Worm (Caenorhabditis elegans) whole organism, L1 larva: ENCODE results near the gene clec-128.

Source experiments
- F16B12.6 ChIP-seq: fragments of 150-350 bp; optimal IDR thresholded peaks from 2 replicates; lab custom pipeline; 2014; ENCODE audit warnings: missing biosample characterization, missing genetic modification characterization
- alr-1 ChIP-seq: fragments of 200-800 bp; sonication (Bioruptor generic); optimal IDR thresholded peaks from 2 replicates; lab custom pipeline; 2018; ENCODE audit warnings: borderline replicate concordance, mild to moderate bottlenecking, missing genetic modification characterization, missing compliant biosample characterization
- aly-2 ChIP-seq: fragments of 150-350 bp; optimal IDR thresholded peaks from 2 replicates; lab custom pipeline; 2014; ENCODE audit warnings: missing biosample characterization, missing genetic modification characterization
- blmp-1 ChIP-seq: fragments of 150-350 bp; optimal IDR thresholded peaks from 2 replicates; lab custom pipeline; 2014; ENCODE audit warnings: missing biosample characterization, missing genetic modification characterization
- ceh-63 ChIP-seq: fragments of 200-800 bp; sonication (Bioruptor generic); optimal IDR thresholded peaks from 2 replicates; lab custom pipeline; 2018; ENCODE audit warnings: mild to moderate bottlenecking, missing genetic modification characterization, missing compliant biosample characterization
- ceh-8 ChIP-seq: fragments of 200-800 bp; sonication (Bioruptor generic); optimal IDR thresholded peaks from 2 replicates; lab custom pipeline; 2018; ENCODE audit warnings: mild to moderate bottlenecking, missing genetic modification characterization, moderate library complexity, missing compliant biosample characterization
- ceh-82 ChIP-seq, 3 experiments: fragments of 150-350 bp in 1 of 3; sonication (generic microtip) in 2 of 3; optimal IDR thresholded peaks; 2 replicates each; lab custom pipeline; 2014 to 2017; ENCODE audit warnings: missing biosample characterization in 3 of 3, missing genetic modification characterization in 3 of 3
- ceh-88 ChIP-seq: fragments of 200-800 bp; sonication (Bioruptor generic); IDR thresholded peaks from 2 replicates; pipeline ENCODE4 v1.3.6; 2022; ENCODE audit warnings: missing genetic modification characterization, missing compliant biosample characterization
- dpl-1 ChIP-seq, 3 experiments: fragments of 150-350 bp in 2 of 3; sonication (generic microtip) in 1 of 3; optimal IDR thresholded peaks; 2 replicates each; lab custom pipeline; 2014 to 2017; ENCODE audit warnings: missing biosample characterization in 3 of 3, missing genetic modification characterization in 3 of 3, missing genetic modification reagents in 3 of 3
- dsc-1 ChIP-seq: sonication (generic microtip); optimal IDR thresholded peaks from 2 replicates; lab custom pipeline; 2016; ENCODE audit warnings: mild to moderate bottlenecking, missing genetic modification characterization, missing compliant biosample characterization
- efl-1 ChIP-seq, 4 experiments: fragments of 150-350 bp; optimal IDR thresholded peaks in 3 of 4; peaks in 1 of 4; 1 replicate in 1 of 4; 2 replicates in 3 of 4; lab custom pipeline; 2014; ENCODE audit warnings: missing biosample characterization in 2 of 4, missing genetic modification characterization in 2 of 4, missing genetic modification reagents in 2 of 4
- egl-27 ChIP-seq, 2 experiments: fragments of 150-350 bp in 1 of 2; sonication (generic microtip); optimal IDR thresholded peaks; 3 replicates each; lab custom pipeline; 2017 to 2018; ENCODE audit warnings: missing biosample characterization in 2 of 2, missing genetic modification characterization in 2 of 2, missing genetic modification reagents in 2 of 2
- elt-3 ChIP-seq, 6 experiments: fragments of 150-350 bp in 1 of 6; sonication (generic microtip); optimal IDR thresholded peaks; 2 replicates each; lab custom pipeline; 2017 to 2018; ENCODE audit warnings: missing biosample characterization in 6 of 6, missing genetic modification characterization in 6 of 6, inconsistent platforms in 1 of 6
- fkh-10 ChIP-seq: sonication (generic microtip); optimal IDR thresholded peaks from 2 replicates; lab custom pipeline; 2017; ENCODE audit warnings: missing biosample characterization, missing genetic modification reagents, missing genetic modification characterization
- fkh-8 ChIP-seq: sonication (generic microtip); optimal IDR thresholded peaks from 2 replicates; lab custom pipeline; 2016; ENCODE audit warnings: mild to moderate bottlenecking, missing genetic modification characterization, missing compliant biosample characterization
- hlh-4 ChIP-seq: sonication (generic microtip); optimal IDR thresholded peaks from 2 replicates; lab custom pipeline; 2016; ENCODE audit warnings: mild to moderate bottlenecking, missing genetic modification characterization, missing compliant biosample characterization
- irx-1 ChIP-seq: sonication (generic microtip); optimal IDR thresholded peaks from 2 replicates; lab custom pipeline; 2016; ENCODE audit warnings: missing genetic modification characterization, missing compliant biosample characterization
- lin-13 ChIP-seq: fragments of 150-350 bp; optimal IDR thresholded peaks from 2 replicates; lab custom pipeline; 2014; ENCODE audit warnings: missing biosample characterization, missing genetic modification reagents, missing genetic modification characterization
- lin-14 ChIP-seq: fragments of 200-800 bp; sonication (Bioruptor generic); optimal IDR thresholded peaks from 2 replicates; lab custom pipeline; 2018; ENCODE audit warnings: mild to moderate bottlenecking, missing genetic modification characterization, moderate library complexity, missing compliant biosample characterization
- lin-35 ChIP-seq, 2 experiments: fragments of 150-350 bp; optimal IDR thresholded peaks; 2 replicates each; lab custom pipeline; 2014; ENCODE audit warnings: missing biosample characterization in 2 of 2, missing genetic modification characterization in 2 of 2, missing genetic modification reagents in 2 of 2
- lin-39 ChIP-seq: fragments of 150-350 bp; optimal IDR thresholded peaks from 2 replicates; lab custom pipeline; 2014; ENCODE audit warnings: missing biosample characterization, missing genetic modification reagents, missing genetic modification characterization
- lir-3 ChIP-seq: sonication (generic microtip); optimal IDR thresholded peaks from 2 replicates; lab custom pipeline; 2016; ENCODE audit warnings: mild to moderate bottlenecking, missing genetic modification characterization, moderate library complexity, missing compliant biosample characterization; ENCODE audit not compliant: poor library complexity
- mdl-1 ChIP-seq, 2 experiments: fragments of 150-350 bp; optimal IDR thresholded peaks; 2 replicates each; lab custom pipeline; 2014 to 2017; ENCODE audit warnings: missing biosample characterization in 2 of 2, missing genetic modification characterization in 2 of 2, inconsistent platforms in 1 of 2
- mep-1 ChIP-seq: fragments of 150-350 bp; optimal IDR thresholded peaks from 2 replicates; lab custom pipeline; 2014; ENCODE audit warnings: missing biosample characterization, missing genetic modification characterization
- nhr-20 ChIP-seq: sonication (generic microtip); optimal IDR thresholded peaks from 2 replicates; lab custom pipeline; 2016; ENCODE audit warnings: mild to moderate bottlenecking, missing genetic modification characterization, missing compliant biosample characterization
- nhr-237 ChIP-seq: fragments of 150-350 bp; optimal IDR thresholded peaks from 2 replicates; lab custom pipeline; 2014; ENCODE audit warnings: missing biosample characterization, missing genetic modification characterization
- nhr-28 ChIP-seq: fragments of 150-350 bp; optimal IDR thresholded peaks from 2 replicates; lab custom pipeline; 2014; ENCODE audit warnings: missing biosample characterization, missing genetic modification characterization
- nhr-47 ChIP-seq: sonication (generic microtip); optimal IDR thresholded peaks from 2 replicates; lab custom pipeline; 2016; ENCODE audit warnings: mild to moderate bottlenecking, missing genetic modification characterization, moderate library complexity, missing compliant biosample characterization
- nhr-84 ChIP-seq: sonication (generic microtip); optimal IDR thresholded peaks from 2 replicates; lab custom pipeline; 2017; ENCODE audit warnings: missing biosample characterization, missing genetic modification characterization
- nhr-85 ChIP-seq: sonication (generic microtip); peaks from one replicate; lab custom pipeline; 2016; ENCODE audit warnings: missing genetic modification characterization, inconsistent platforms, missing compliant biosample characterization
- nhr-90 ChIP-seq: sonication (generic microtip); optimal IDR thresholded peaks from 2 replicates; lab custom pipeline; 2016; ENCODE audit warnings: mild to moderate bottlenecking, missing genetic modification characterization, missing compliant biosample characterization; ENCODE audit not compliant: poor library complexity
- pag-3 ChIP-seq: sonication (generic microtip); optimal IDR thresholded peaks from 2 replicates; lab custom pipeline; 2017; ENCODE audit warnings: missing genetic modification characterization, mild to moderate bottlenecking, missing compliant biosample characterization, antibody characterized with exemption, borderline replicate concordance; ENCODE audit not compliant: insufficient read depth
- pqm-1 ChIP-seq: sonication (generic microtip); optimal IDR thresholded peaks from 3 replicates; lab custom pipeline; 2017; ENCODE audit warnings: missing biosample characterization, missing genetic modification characterization
- snpc-4 ChIP-seq: fragments of 150-350 bp; optimal IDR thresholded peaks from 2 replicates; lab custom pipeline; 2014; ENCODE audit warnings: missing biosample characterization, missing genetic modification characterization
- snu-23 ChIP-seq: sonication (generic microtip); optimal IDR thresholded peaks from 2 replicates; lab custom pipeline; 2016; ENCODE audit warnings: missing genetic modification characterization, missing compliant biosample characterization
- sptf-1 ChIP-seq: fragments of 150-350 bp; optimal IDR thresholded peaks from 2 replicates; lab custom pipeline; 2014; ENCODE audit warnings: missing biosample characterization, missing genetic modification characterization
- swsn-7 ChIP-seq: sonication (generic microtip); optimal IDR thresholded peaks from 2 replicates; lab custom pipeline; 2016; ENCODE audit warnings: missing genetic modification characterization, missing compliant biosample characterization
- tbx-2 ChIP-seq: sonication (generic microtip); optimal IDR thresholded peaks from 2 replicates; lab custom pipeline; 2016; ENCODE audit warnings: missing genetic modification characterization, missing compliant biosample characterization
- unc-62 ChIP-seq: fragments of 150-350 bp; optimal IDR thresholded peaks from 2 replicates; lab custom pipeline; 2014; ENCODE audit warnings: missing biosample characterization, missing genetic modification reagents, missing genetic modification characterization
- unc-86 ChIP-seq: sonication (generic microtip); optimal IDR thresholded peaks from 2 replicates; lab custom pipeline; 2016; ENCODE audit warnings: missing genetic modification characterization, missing compliant biosample characterization
- vab-15 ChIP-seq: sonication (generic microtip); optimal IDR thresholded peaks from 2 replicates; lab custom pipeline; 2017; ENCODE audit warnings: missing genotype, mild to moderate bottlenecking, missing genetic modification characterization, missing compliant biosample characterization
- zag-1 ChIP-seq: fragments of 150-350 bp; optimal IDR thresholded peaks from 2 replicates; lab custom pipeline; 2014; ENCODE audit warnings: missing biosample characterization, missing genetic modification characterization
- zip-4 ChIP-seq: fragments of 200-800 bp; sonication (Bioruptor generic); optimal IDR thresholded peaks from 2 replicates; lab custom pipeline; 2018; ENCODE audit warnings: mild to moderate bottlenecking, missing genetic modification characterization, moderate library complexity, missing compliant biosample characterization
- ztf-11 ChIP-seq, 2 experiments: sonication (generic microtip); optimal IDR thresholded peaks; 2 replicates each; lab custom pipeline; 2016 to 2017; ENCODE audit warnings: missing genetic modification characterization in 2 of 2, missing biosample characterization in 1 of 2, missing compliant biosample characterization in 1 of 2

clec-128 gene

ce11 chrII:3555281-3555680, 15.5 kb downstream of the clec-128 start:
- TF ChIP-seq fkh-8 (tag; lab: Kevin White, UChicago), result no peak
- peak; percentile 85 for TF ChIP-seq nhr-85 (tag; lab: Kevin White, UChicago)
- TF ChIP-seq snpc-4 (tag; lab: Kevin White, UChicago), result no peak
- TF ChIP-seq unc-62 (GFP tag; lab: Kevin White, UChicago), result no peak
- TF ChIP-seq lin-13, result peak; percentile 0
- TF ChIP-seq aly-2 (tag; lab: Kevin White, UChicago), result no peak
- no peak for TF ChIP-seq efl-1 (optimal IDR thresholded peaks at IDR 0.05; lab: Kevin White, UChicago)
- TF ChIP-seq efl-1 (GFP tag; optimal IDR thresholded peaks at IDR 0.05 in 1 of 2; lab: Kevin White, UChicago), result peak in 1 of 2 experiments; percentile 19
- TF ChIP-seq ceh-63, result no peak
- TF ChIP-seq ceh-88 (GFP tag; lab: Robert Waterston, UW), result no peak
- no peak for TF ChIP-seq mdl-1 (tag; optimal IDR thresholded peaks at IDR 0.05; lab: Kevin White, UChicago)
- TF ChIP-seq zag-1 (tag; lab: Kevin White, UChicago), result no peak
- TF ChIP-seq pag-3 (tag; lab: Kevin White, UChicago), result no peak
- TF ChIP-seq dpl-1 (GFP tag; optimal IDR thresholded peaks at IDR 0.05; lab: Kevin White, UChicago), result peak in 1 of 3 experiments; percentile 12
- TF ChIP-seq mep-1 (tag; lab: Kevin White, UChicago), result no peak
- TF ChIP-seq lin-39 (tag; lab: Kevin White, UChicago), result no peak
- no peak for TF ChIP-seq dsc-1 (tag; lab: Kevin White, UChicago)
- TF ChIP-seq nhr-20 (tag; lab: Kevin White, UChicago), result peak; percentile 55
- TF ChIP-seq pqm-1 (tag; lab: Kevin White, UChicago), result no peak
- TF ChIP-seq swsn-7, result no peak
- TF ChIP-seq ceh-82 (tag; optimal IDR thresholded peaks at IDR 0.05; lab: Kevin White, UChicago), result no peak
- TF ChIP-seq zip-4 (GFP tag; lab: Kevin White, UChicago), result no peak
- TF ChIP-seq egl-27 (tag; optimal IDR thresholded peaks at IDR 0.05; lab: Kevin White, UChicago), result no peak
- no peak for TF ChIP-seq alr-1
- TF ChIP-seq tbx-2 (tag; lab: Kevin White, UChicago), result peak; percentile 4
- no peak for TF ChIP-seq hlh-4 (tag; lab: Kevin White, UChicago)
- TF ChIP-seq vab-15 (tag; lab: Kevin White, UChicago), result peak; percentile 18
- TF ChIP-seq ceh-8, result no peak
- TF ChIP-seq ztf-11 (tag; optimal IDR thresholded peaks at IDR 0.05; lab: Kevin White, UChicago), result no peak
- no peak for TF ChIP-seq lir-3
- no peak for TF ChIP-seq unc-86 (tag; lab: Kevin White, UChicago)
- TF ChIP-seq lin-35 (GFP tag; optimal IDR thresholded peaks at IDR 0.05; lab: Kevin White, UChicago), result peak in 1 of 2 experiments; percentile 36
- TF ChIP-seq irx-1 (tag; lab: Kevin White, UChicago), result no peak
- no peak for TF ChIP-seq nhr-237 (tag; lab: Kevin White, UChicago)
- no peak for TF ChIP-seq sptf-1
- no peak for TF ChIP-seq F16B12.6 (tag; lab: Kevin White, UChicago)
- TF ChIP-seq nhr-84, result no peak
- TF ChIP-seq snu-23 (GFP tag; lab: Kevin White, UChicago), result peak; percentile 29
- no peak for TF ChIP-seq fkh-10
- TF ChIP-seq blmp-1, result peak; percentile 67
- TF ChIP-seq nhr-28 (tag; lab: Kevin White, UChicago), result no peak
- peak in 2 of 6 experiments; percentile 30 to 54 for TF ChIP-seq elt-3 (tag; optimal IDR thresholded peaks at IDR 0.05; lab: Kevin White, UChicago)
- peak; percentile 27 for TF ChIP-seq nhr-90
- no peak for TF ChIP-seq nhr-47 (tag; lab: Kevin White, UChicago)
- TF ChIP-seq lin-14 (GFP tag; lab: Kevin White, UChicago), result peak; percentile 20
- TF ChIP-seq, all 84 proteins: peak for 13
